Worm (Caenorhabditis elegans) whole organism, midembryonic: ENCODE results near the gene Y97E10AR.4.

Experiments
- T22C8.4 ChIP-seq: fragments of 200-800 bp; sonication (Bioruptor generic); IDR thresholded peaks from 2 replicates; pipeline ENCODE4 v1.3.6; 2022; ENCODE audit warnings: missing genetic modification characterization, missing compliant biosample characterization
- cog-1 ChIP-seq: sonication (generic microtip); optimal IDR thresholded peaks from 2 replicates; lab custom pipeline; 2016; ENCODE audit warnings: missing genetic modification characterization, missing compliant biosample characterization
- flt-1 ChIP-seq: fragments of 200-800 bp; sonication (Bioruptor generic); IDR thresholded peaks from 2 replicates; pipeline ENCODE4 v1.3.6; 2022; ENCODE audit warnings: missing genetic modification characterization, missing compliant biosample characterization
- klf-2 ChIP-seq: fragments of 200-800 bp; sonication (Bioruptor generic); conservative IDR thresholded peaks from 2 replicates; pipeline ENCODE4 v1.3.6; 2022; ENCODE audit warnings: missing genetic modification reagents, missing genetic modification characterization, missing compliant biosample characterization
- med-1 ChIP-seq: sonication (generic microtip); optimal IDR thresholded peaks from 2 replicates; lab custom pipeline; 2017; ENCODE audit warnings: missing genetic modification characterization, mild to moderate bottlenecking, missing compliant biosample characterization, antibody characterized with exemption, missing genetic modification reagents; ENCODE audit not compliant: insufficient read depth
- ref-1 ChIP-seq: fragments of 200-800 bp; sonication (Bioruptor generic); conservative IDR thresholded peaks from 2 replicates; pipeline ENCODE4 v1.3.6; 2022; ENCODE audit warnings: missing genetic modification reagents, missing genetic modification characterization, missing compliant biosample characterization
- tab-1 ChIP-seq: fragments of 200-800 bp; sonication (Bioruptor generic); IDR thresholded peaks from 2 replicates; pipeline ENCODE4 v1.3.6; 2022; ENCODE audit warnings: missing genetic modification characterization, missing compliant biosample characterization
- ztf-23 ChIP-seq: fragments of 200-800 bp; sonication (Bioruptor generic); IDR thresholded peaks from 2 replicates; pipeline ENCODE4 v1.3.6; 2022; ENCODE audit warnings: missing genetic modification reagents, missing genetic modification characterization, missing compliant biosample characterization
- ztf-29 ChIP-seq: fragments of 200-800 bp; sonication (Bioruptor generic); IDR thresholded peaks from 2 replicates; pipeline ENCODE4 v1.3.6; 2022; ENCODE audit warnings: missing genetic modification reagents, missing genetic modification characterization, missing compliant biosample characterization

ce11 chrV:8051851-8052250 lies 41.8 kb upstream of the Y97E10AR.4 start, which contains the start of gene sth-1:
- TF ChIP-seq ztf-29 (GFP tag; lab: Robert Waterston, UW) = no peak
- TF ChIP-seq flt-1 (GFP tag; lab: Robert Waterston, UW) = no peak
- TF ChIP-seq cog-1 = no peak
- no peak for TF ChIP-seq tab-1 (GFP tag; lab: Robert Waterston, UW)
- no peak for TF ChIP-seq ztf-23 (GFP tag; lab: Robert Waterston, UW)
- TF ChIP-seq ref-1 (GFP tag; lab: Robert Waterston, UW) = no peak
- TF ChIP-seq med-1 = no peak
- TF ChIP-seq T22C8.4 = no peak
- no peak for TF ChIP-seq klf-2 (GFP tag; lab: Robert Waterston, UW)
